Fruit fly (Drosophila melanogaster) whole organism, embryonic: ENCODE measurements around the gene CG5863.

Experiments used
- BtbVII ChIP-seq: fragments of 200-800 bp; sonication (Bioruptor generic); optimal IDR thresholded peaks from 3 replicates; lab custom pipeline; 2017; ENCODE audit warnings: missing biosample characterization, mild to moderate bottlenecking, missing genetic modification characterization
- C15 ChIP-seq: fragments of 200-800 bp; sonication (Bioruptor generic); IDR thresholded peaks from 3 replicates; pipeline ENCODE4 v1.3.6; 2022; ENCODE audit warnings: missing biosample characterization, missing genetic modification characterization
- CG11247 ChIP-seq: fragments of 200-800 bp; sonication (Bioruptor generic); IDR thresholded peaks from 2 replicates; pipeline ENCODE4 v1.3.6; 2022; ENCODE audit warnings: missing biosample characterization, missing genetic modification characterization
- CG12219 ChIP-seq: fragments of 200-800 bp; sonication (Bioruptor generic); optimal IDR thresholded peaks from 3 replicates; lab custom pipeline; 2018; ENCODE audit warnings: missing biosample characterization, mild to moderate bottlenecking, missing genetic modification characterization
- CG12236 ChIP-seq: fragments of 200-800 bp; sonication (Bioruptor generic); optimal IDR thresholded peaks from 2 replicates; lab custom pipeline; 2016; ENCODE audit warnings: missing biosample characterization, missing genetic modification characterization
- CG1233 ChIP-seq: fragments of 200-800 bp; sonication (Bioruptor generic); optimal IDR thresholded peaks from 4 replicates; lab custom pipeline; 2018; ENCODE audit warnings: missing biosample characterization, mild to moderate bottlenecking, missing genetic modification characterization
- CG15269 ChIP-seq: fragments of 200-800 bp; sonication (Bioruptor generic); optimal IDR thresholded peaks from 2 replicates; lab custom pipeline; 2018; ENCODE audit warnings: missing biosample characterization, mild to moderate bottlenecking, missing genetic modification characterization, moderate library complexity
- CG1603 ChIP-seq: fragments of 200-800 bp; sonication (Bioruptor generic); optimal IDR thresholded peaks from 2 replicates; lab custom pipeline; 2019; ENCODE audit warnings: missing biosample characterization, mild to moderate bottlenecking, missing genetic modification characterization, moderate library complexity
- CG17385 ChIP-seq: fragments of 200-800 bp; sonication (Bioruptor generic); optimal IDR thresholded peaks from 3 replicates; lab custom pipeline; 2018; ENCODE audit warnings: missing biosample characterization, mild to moderate bottlenecking, missing genetic modification characterization
- CG30431 ChIP-seq: fragments of 200-800 bp; sonication (Bioruptor generic); optimal IDR thresholded peaks from 2 replicates; lab custom pipeline; 2017; ENCODE audit warnings: missing biosample characterization, missing genetic modification characterization
- CG32532 ChIP-seq: fragments of 200-800 bp; sonication (Bioruptor generic); IDR thresholded peaks from 2 replicates; pipeline ENCODE4 v1.3.6; 2022; ENCODE audit warnings: missing biosample characterization, missing genetic modification characterization
- CG4707 ChIP-seq: fragments of 200-800 bp; sonication (Bioruptor generic); optimal IDR thresholded peaks from 2 replicates; lab custom pipeline; 2018; ENCODE audit warnings: missing biosample characterization, mild to moderate bottlenecking, missing genetic modification characterization, moderate library complexity
- CG4820 ChIP-seq: fragments of 200-800 bp; sonication (Bioruptor generic); optimal IDR thresholded peaks from 3 replicates; lab custom pipeline; 2016; ENCODE audit warnings: missing biosample characterization, missing genetic modification characterization
- CG6175 ChIP-seq: fragments of 200-800 bp; sonication (Bioruptor generic); IDR thresholded peaks from 3 replicates; pipeline ENCODE4 v1.3.6; 2022; ENCODE audit warnings: missing biosample characterization, missing genetic modification characterization
- CG6254 ChIP-seq: fragments of 200-800 bp; sonication (Bioruptor generic); optimal IDR thresholded peaks from 3 replicates; lab custom pipeline; 2017; ENCODE audit warnings: mild to moderate bottlenecking, missing biosample characterization, missing genetic modification reagents, missing genetic modification characterization
- CG7786 ChIP-seq: fragments of 200-800 bp; sonication (Bioruptor generic); optimal IDR thresholded peaks from 2 replicates; lab custom pipeline; 2016; ENCODE audit warnings: missing biosample characterization, missing genetic modification characterization
- CG7928 ChIP-seq: fragments of 200-800 bp; sonication (Bioruptor generic); optimal IDR thresholded peaks from 2 replicates; lab custom pipeline; 2017; ENCODE audit warnings: missing biosample characterization, mild to moderate bottlenecking, missing genetic modification characterization
- CG7987 ChIP-seq: fragments of 200-800 bp; sonication (Bioruptor generic); optimal IDR thresholded peaks from 2 replicates; lab custom pipeline; 2018; ENCODE audit warnings: missing biosample characterization, mild to moderate bottlenecking, missing genetic modification characterization, moderate library complexity
- CG8290 ChIP-seq, 3 experiments: fragments of 200-800 bp; sonication (Bioruptor generic); optimal IDR thresholded peaks; 2 replicates each; lab custom pipeline; 2016 to 2019; ENCODE audit warnings: missing biosample characterization in 3 of 3, missing genetic modification characterization in 3 of 3, mild to moderate bottlenecking in 2 of 3, moderate library complexity in 1 of 3
- CG8765 ChIP-seq: fragments of 200-800 bp; sonication (Bioruptor generic); IDR thresholded peaks from 2 replicates; pipeline ENCODE4 v1.3.6; 2022; ENCODE audit warnings: missing biosample characterization, missing genetic modification characterization
- CoRest ChIP-seq: fragments of 200-800 bp; sonication (Bioruptor generic); optimal IDR thresholded peaks from 3 replicates; lab custom pipeline; 2018; ENCODE audit warnings: missing biosample characterization, mild to moderate bottlenecking, missing genetic modification characterization, moderate library complexity
- Dfd ChIP-seq, 2 experiments: fragments of >200 bp; optimal IDR thresholded peaks; 2 replicates each; lab custom pipeline; 2017; ENCODE audit warnings: missing biosample characterization in 2 of 2, missing genetic modification characterization in 2 of 2
- Doc3 ChIP-seq: fragments of 200-800 bp; sonication (Bioruptor generic); IDR thresholded peaks from 3 replicates; pipeline ENCODE4 v1.3.6; 2022; ENCODE audit warnings: missing biosample characterization, missing genetic modification characterization; ENCODE audit not compliant: partially characterized antibody
- Hsf ChIP-seq: fragments of 200-800 bp; sonication (Bioruptor generic); optimal IDR thresholded peaks from 3 replicates; lab custom pipeline; 2016; ENCODE audit warnings: missing biosample characterization, missing genetic modification characterization
- NC2α ChIP-seq: fragments of 200-800 bp; sonication (Bioruptor generic); optimal IDR thresholded peaks from 2 replicates; lab custom pipeline; 2016; ENCODE audit warnings: missing biosample characterization, missing genetic modification characterization
- Neu2 ChIP-seq: fragments of 200-800 bp; sonication (Bioruptor generic); optimal IDR thresholded peaks from 3 replicates; lab custom pipeline; 2016; ENCODE audit warnings: missing biosample characterization, missing genetic modification characterization, borderline replicate concordance
- Nf-YB ChIP-seq: fragments of 200-800 bp; sonication (Bioruptor generic); optimal IDR thresholded peaks from 3 replicates; lab custom pipeline; 2019; ENCODE audit warnings: missing biosample characterization, mild to moderate bottlenecking, missing genetic modification characterization, moderate library complexity
- Opbp ChIP-seq: fragments of 200-800 bp; sonication (Bioruptor generic); IDR thresholded peaks from 3 replicates; pipeline ENCODE4 v1.3.6; 2022; ENCODE audit warnings: missing biosample characterization, missing genetic modification characterization; ENCODE audit not compliant: partially characterized antibody
- Pdp1 ChIP-seq, 2 experiments: fragments of 200-800 bp; sonication (Bioruptor generic); optimal IDR thresholded peaks; 3 replicates each; lab custom pipeline; 2016; ENCODE audit warnings: missing biosample characterization in 2 of 2, missing genetic modification characterization in 2 of 2, mild to moderate bottlenecking in 1 of 2, moderate library complexity in 1 of 2
- Poxn ChIP-seq: fragments of 200-800 bp; sonication (Bioruptor generic); IDR thresholded peaks from 2 replicates; pipeline ENCODE4 v1.3.6; 2022; ENCODE audit warnings: missing biosample characterization, missing genetic modification characterization
- az2 ChIP-seq: fragments of 200-800 bp; sonication (Bioruptor generic); optimal IDR thresholded peaks from 3 replicates; lab custom pipeline; 2016; ENCODE audit warnings: missing biosample characterization, missing genetic modification characterization
- bcd ChIP-seq: fragments of 200-800 bp; sonication (Bioruptor generic); optimal IDR thresholded peaks from 2 replicates; lab custom pipeline; 2017; ENCODE audit warnings: missing biosample characterization, mild to moderate bottlenecking, missing genetic modification characterization
- corto ChIP-seq: fragments of 200-800 bp; sonication (Bioruptor generic); optimal IDR thresholded peaks from 2 replicates; lab custom pipeline; 2016; ENCODE audit warnings: missing biosample characterization, mild to moderate bottlenecking, missing genetic modification characterization, moderate library complexity
- esg ChIP-seq: fragments of 200-800 bp; sonication (Bioruptor generic); conservative IDR thresholded peaks from 2 replicates; pipeline ENCODE4 v1.3.6; 2022; ENCODE audit warnings: missing biosample characterization, missing genetic modification characterization
- ham ChIP-seq: fragments of 200-800 bp; sonication (Bioruptor generic); IDR thresholded peaks from 2 replicates; pipeline ENCODE4 v1.3.6; 2022; ENCODE audit warnings: missing biosample characterization, missing genetic modification characterization
- lab ChIP-seq: fragments of 200-800 bp; sonication (Bioruptor generic); optimal IDR thresholded peaks from 3 replicates; lab custom pipeline; 2017; ENCODE audit warnings: missing biosample characterization, missing genetic modification characterization, mild to moderate bottlenecking, moderate library complexity, missing genetic modification reagents
- sc ChIP-seq, 3 experiments: fragments of >200 bp in 2 of 3; fragments of 200-800 bp in 1 of 3; sonication (Bioruptor generic) in 1 of 3; optimal IDR thresholded peaks; 2 replicates in 2 of 3; 3 replicates in 1 of 3; lab custom pipeline; 2017; ENCODE audit warnings: mild to moderate bottlenecking in 1 of 3, missing biosample characterization in 1 of 3, missing genetic modification characterization in 1 of 3, missing genetic modification reagents in 1 of 3
- sens-2 ChIP-seq: fragments of 200-800 bp; sonication (Bioruptor generic); IDR thresholded peaks from 2 replicates; pipeline ENCODE4 v1.3.6; 2022; ENCODE audit warnings: missing biosample characterization, missing genetic modification characterization
- so ChIP-seq: fragments of 200-800 bp; sonication (Bioruptor generic); IDR thresholded peaks from 3 replicates; pipeline ENCODE4 v1.3.6; 2022; ENCODE audit warnings: missing biosample characterization, missing genetic modification characterization
- sob ChIP-seq: fragments of 200-800 bp; sonication (Bioruptor generic); IDR thresholded peaks from 2 replicates; pipeline ENCODE4 v1.3.6; 2022; ENCODE audit warnings: missing biosample characterization, missing genetic modification characterization
- sqz ChIP-seq: fragments of 200-800 bp; sonication (Bioruptor generic); optimal IDR thresholded peaks from 3 replicates; lab custom pipeline; 2018; ENCODE audit warnings: missing biosample characterization, mild to moderate bottlenecking, missing genetic modification characterization
- unpg ChIP-seq: fragments of 200-800 bp; sonication (Bioruptor generic); optimal IDR thresholded peaks from 3 replicates; lab custom pipeline; 2018; ENCODE audit warnings: missing biosample characterization, mild to moderate bottlenecking, missing genetic modification characterization, moderate library complexity
- usp ChIP-seq: fragments of >200 bp; optimal IDR thresholded peaks from 2 replicates; lab custom pipeline; 2017; ENCODE audit warnings: missing biosample characterization, missing genetic modification characterization
- vfl ChIP-seq: fragments of 200-800 bp; sonication (Bioruptor generic); optimal IDR thresholded peaks from 2 replicates; lab custom pipeline; 2016; ENCODE audit warnings: missing biosample characterization, missing genetic modification characterization
- zen ChIP-seq: fragments of 200-800 bp; sonication (Bioruptor generic); optimal IDR thresholded peaks from 3 replicates; lab custom pipeline; 2018; ENCODE audit warnings: missing biosample characterization, mild to moderate bottlenecking, missing genetic modification characterization, moderate library complexity
- zen2 ChIP-seq: fragments of 200-800 bp; sonication (Bioruptor generic); IDR thresholded peaks from 3 replicates; pipeline ENCODE4 v1.3.6; 2022; ENCODE audit warnings: missing biosample characterization, missing genetic modification characterization; ENCODE audit not compliant: partially characterized antibody

Gene CG5863

dm6 chr3R:17385329-17386019 is 25.4 kb upstream of the CG5863 start (continued):
- TF ChIP-seq sqz (GFP tag; lab: Kevin White, UChicago) (peak; percentile 93), Doc3 (GFP tag; lab: Robert Waterston, UW) (no peak), sob (peak; percentile 84), C15 (GFP tag; lab: Robert Waterston, UW) (no peak), CG8290 (GFP tag; optimal IDR thresholded peaks at IDR 0.05; lab: Kevin White, UChicago) (peak; percentile 61), CG8290 (tag; optimal IDR thresholded peaks at IDR 0.05; lab: Kevin White, UChicago) (peak in 1 of 2 experiments; percentile 85), esg (GFP tag; lab: Robert Waterston, UW) (peak; percentile 48; the same call in 1 of the 2 replicates), CG6175 (GFP tag; lab: Robert Waterston, UW) (no peak), az2 (peak; percentile 20), usp (GFP tag; lab: Kevin White, UChicago) (no peak), CG6254 (GFP tag; lab: Kevin White, UChicago) (no peak), CG12236 (GFP tag; lab: Kevin White, UChicago) (no peak), CG17385 (GFP tag; lab: Kevin White, UChicago) (peak; percentile 3), bcd (peak; percentile 50), CoRest (tag; lab: Kevin White, UChicago) (peak; percentile 69), CG1603 (tag; lab: Kevin White, UChicago) (peak; percentile 91), CG7928 (GFP tag; lab: Kevin White, UChicago) (peak; percentile 96), ham (GFP tag; lab: Robert Waterston, UW) (peak; percentile 51), Dfd (GFP tag; optimal IDR thresholded peaks at IDR 0.05; lab: Kevin White, UChicago) (no peak), vfl (GFP tag; lab: Kevin White, UChicago) (peak; percentile 57), CG12219 (GFP tag; lab: Kevin White, UChicago) (peak; percentile 19), Pdp1 (GFP tag; optimal IDR thresholded peaks at IDR 0.05; lab: Kevin White, UChicago) (peak; percentile 34 to 81)

dm6 chr3R:17386168-17386819 is 24.6 kb upstream of the CG5863 start:
- peak; percentile 75 for TF ChIP-seq lab (GFP tag; lab: Kevin White, UChicago)
- peak; percentile 34 for TF ChIP-seq Nf-YB (GFP tag; lab: Kevin White, UChicago)
- peak; percentile 74 for TF ChIP-seq CG4820
- peak; percentile 43; the same call in 1 of the 2 replicates for TF ChIP-seq CG8765
- TF ChIP-seq corto (GFP tag; lab: Kevin White, UChicago), result no peak
- TF ChIP-seq unpg (GFP tag; lab: Kevin White, UChicago), result peak; percentile 82
- TF ChIP-seq CG15269, result peak; percentile 64
- peak; percentile 35 for TF ChIP-seq zen
- TF ChIP-seq CG7987 (GFP tag; lab: Kevin White, UChicago), result no peak
- TF ChIP-seq Poxn (GFP tag; lab: Robert Waterston, UW), result no peak
- peak; percentile 53 for TF ChIP-seq CG32532
- peak; percentile 54 for TF ChIP-seq Hsf (GFP tag; lab: Kevin White, UChicago)
- peak; percentile 73; the same call in 1 of the 3 replicates for TF ChIP-seq so (GFP tag; lab: Robert Waterston, UW)
- TF ChIP-seq CG7786 (GFP tag; lab: Kevin White, UChicago), result peak; percentile 7
- TF ChIP-seq Neu2 (GFP tag; lab: Kevin White, UChicago), result no peak
- peak; percentile 42 for TF ChIP-seq BtbVII (GFP tag; lab: Kevin White, UChicago)
- TF ChIP-seq CG4707 (GFP tag; lab: Kevin White, UChicago), result peak; percentile 55
- no peak for TF ChIP-seq zen2 (GFP tag; lab: Robert Waterston, UW)
- peak; percentile 42 for TF ChIP-seq CG30431 (GFP tag; lab: Kevin White, UChicago)
- no peak for TF ChIP-seq Opbp (GFP tag; lab: Robert Waterston, UW)
- TF ChIP-seq NC2α (GFP tag; lab: Kevin White, UChicago), result peak; percentile 21
- peak; percentile 56 for TF ChIP-seq CG1233 (GFP tag; lab: Kevin White, UChicago)
- peak; percentile 56; the same call in 1 of the 2 replicates for TF ChIP-seq CG11247 (GFP tag; lab: Robert Waterston, UW)
- peak; percentile 60 for TF ChIP-seq sens-2 (GFP tag; lab: Robert Waterston, UW)
- no peak for TF ChIP-seq sc (optimal IDR thresholded peaks at IDR 0.05; lab: Kevin White, UChicago)
- TF ChIP-seq sc (GFP tag; optimal IDR thresholded peaks at IDR 0.05; lab: Kevin White, UChicago), result peak; percentile 59
